Fruit fly (Drosophila melanogaster) whole organism, embryonic: ENCODE measurements around the gene eya.
A peak's percentile ranks its signal among the peaks of the same experiment; 100 is the strongest.

Experiments
- CG10654 ChIP-seq: fragments of 200-800 bp; sonication (Bioruptor generic); optimal IDR thresholded peaks from 2 replicates; lab custom pipeline; 2016; ENCODE audit warnings: missing biosample characterization, missing genetic modification characterization
- CG11093 ChIP-seq: fragments of 200-800 bp; sonication (Bioruptor generic); IDR thresholded peaks from 3 replicates; pipeline ENCODE4 v1.3.6; 2022; ENCODE audit warnings: missing biosample characterization, missing genetic modification characterization
- CG11247 ChIP-seq: fragments of 200-800 bp; sonication (Bioruptor generic); IDR thresholded peaks from 2 replicates; pipeline ENCODE4 v1.3.6; 2022; ENCODE audit warnings: missing biosample characterization, missing genetic modification characterization
- CG11723 ChIP-seq: fragments of 200-800 bp; sonication (Bioruptor generic); optimal IDR thresholded peaks from 2 replicates; lab custom pipeline; 2017; ENCODE audit warnings: missing biosample characterization, mild to moderate bottlenecking, missing genetic modification characterization
- CG12071 ChIP-seq: fragments of 200-800 bp; sonication (Bioruptor generic); optimal IDR thresholded peaks from 3 replicates; lab custom pipeline; 2018; ENCODE audit warnings: missing biosample characterization, mild to moderate bottlenecking, missing genetic modification characterization
- CG12104 ChIP-seq: fragments of 200-800 bp; sonication (Bioruptor generic); optimal IDR thresholded peaks from 3 replicates; lab custom pipeline; 2016; ENCODE audit warnings: missing biosample characterization, missing genetic modification characterization
- CG12942 ChIP-seq: fragments of 200-800 bp; sonication (Bioruptor generic); optimal IDR thresholded peaks from 3 replicates; lab custom pipeline; 2016; ENCODE audit warnings: missing biosample characterization, missing genetic modification characterization
- CG14050 ChIP-seq: fragments of 200-800 bp; sonication (Bioruptor generic); IDR thresholded peaks from 3 replicates; pipeline ENCODE4 v1.3.6; 2022; ENCODE audit warnings: missing biosample characterization, missing genetic modification characterization
- CG16863 ChIP-seq: fragments of 200-800 bp; sonication (Bioruptor generic); optimal IDR thresholded peaks from 3 replicates; lab custom pipeline; 2016; ENCODE audit warnings: missing biosample characterization, missing genetic modification characterization
- CG17802 ChIP-seq: fragments of 200-800 bp; sonication (Bioruptor generic); optimal IDR thresholded peaks from 2 replicates; lab custom pipeline; 2018; ENCODE audit warnings: missing biosample characterization, mild to moderate bottlenecking, missing genetic modification characterization, moderate library complexity
- CG18476 ChIP-seq: fragments of 200-800 bp; sonication (Bioruptor generic); optimal IDR thresholded peaks from 2 replicates; lab custom pipeline; 2016; ENCODE audit warnings: missing biosample characterization, mild to moderate bottlenecking, missing genetic modification characterization
- CG18764 ChIP-seq: fragments of 200-800 bp; sonication (Bioruptor generic); optimal IDR thresholded peaks from 3 replicates; lab custom pipeline; 2016; ENCODE audit warnings: missing biosample characterization, missing genetic modification characterization
- CG2129 ChIP-seq: fragments of 200-800 bp; sonication (Bioruptor generic); IDR thresholded peaks from 2 replicates; pipeline ENCODE4 v1.3.6; 2022; ENCODE audit warnings: missing biosample characterization, missing genetic modification characterization; ENCODE audit not compliant: partially characterized antibody
- CG2712 ChIP-seq: fragments of 200-800 bp; optimal IDR thresholded peaks from 3 replicates; lab custom pipeline; 2019; ENCODE audit warnings: missing biosample characterization, mild to moderate bottlenecking, missing genetic modification characterization, moderate library complexity
- CG31224 ChIP-seq: fragments of 200-800 bp; sonication (Bioruptor generic); IDR thresholded peaks from 2 replicates; pipeline ENCODE4 v1.3.6; 2022; ENCODE audit warnings: missing biosample characterization, missing genetic modification characterization
- CG32532 ChIP-seq: fragments of 200-800 bp; sonication (Bioruptor generic); IDR thresholded peaks from 2 replicates; pipeline ENCODE4 v1.3.6; 2022; ENCODE audit warnings: missing biosample characterization, missing genetic modification characterization
- CG34422 ChIP-seq: fragments of 200-800 bp; sonication (Bioruptor generic); IDR thresholded peaks from 3 replicates; pipeline ENCODE4 v1.3.6; 2022; ENCODE audit warnings: missing biosample characterization, missing genetic modification characterization
- CG4854 ChIP-seq: fragments of 200-800 bp; sonication (Bioruptor generic); optimal IDR thresholded peaks from 2 replicates; lab custom pipeline; 2016; ENCODE audit warnings: missing biosample characterization, missing genetic modification characterization, inconsistent platforms
- CG5245 ChIP-seq: fragments of 200-800 bp; sonication (Bioruptor generic); optimal IDR thresholded peaks from 3 replicates; lab custom pipeline; 2016; ENCODE audit warnings: missing biosample characterization, missing genetic modification characterization
- CG6765 ChIP-seq: fragments of 200-800 bp; sonication (Bioruptor generic); optimal IDR thresholded peaks from 3 replicates; lab custom pipeline; 2017; ENCODE audit warnings: missing biosample characterization, mild to moderate bottlenecking, missing genetic modification characterization
- CG7357 ChIP-seq: fragments of 200-800 bp; sonication (Bioruptor generic); IDR thresholded peaks from 3 replicates; pipeline ENCODE4 v1.3.6; 2022; ENCODE audit warnings: missing biosample characterization, missing genetic modification characterization
- CG7745 ChIP-seq: fragments of 200-800 bp; sonication (Bioruptor generic); optimal IDR thresholded peaks from 2 replicates; lab custom pipeline; 2018; ENCODE audit warnings: missing biosample characterization, mild to moderate bottlenecking, missing genetic modification characterization, moderate library complexity
- CG8478 ChIP-seq: fragments of >200 bp; optimal IDR thresholded peaks from 2 replicates; lab custom pipeline; 2018
- CG8924 ChIP-seq: fragments of 200-800 bp; optimal IDR thresholded peaks from 3 replicates; lab custom pipeline; 2019; ENCODE audit warnings: missing biosample characterization, mild to moderate bottlenecking, missing genetic modification characterization, moderate library complexity
- CG9876 ChIP-seq: fragments of 200-800 bp; sonication (Bioruptor generic); optimal IDR thresholded peaks from 2 replicates; lab custom pipeline; 2016; ENCODE audit warnings: missing biosample characterization, missing genetic modification characterization
- CG9932 ChIP-seq: fragments of 200-800 bp; sonication (Bioruptor generic); IDR thresholded peaks from 2 replicates; pipeline ENCODE4 v1.3.6; 2022; ENCODE audit warnings: missing biosample characterization, missing genetic modification characterization
- Dip3 ChIP-seq: fragments of 200-800 bp; sonication (Bioruptor generic); optimal IDR thresholded peaks from 3 replicates; lab custom pipeline; 2016; ENCODE audit warnings: missing biosample characterization, missing genetic modification characterization
- E2f1 ChIP-seq: fragments of 200-800 bp; sonication (Bioruptor generic); IDR thresholded peaks from 2 replicates; pipeline ENCODE4 v1.3.6; 2022; ENCODE audit warnings: missing biosample characterization, missing genetic modification characterization
- Hand ChIP-seq: fragments of 200-800 bp; sonication (Bioruptor generic); optimal IDR thresholded peaks from 2 replicates; lab custom pipeline; 2017; ENCODE audit warnings: mild to moderate bottlenecking, missing biosample characterization, missing genetic modification reagents, missing genetic modification characterization
- Hr39 ChIP-seq: fragments of >200 bp; optimal IDR thresholded peaks from 2 replicates; lab custom pipeline; 2017
- Jarid2 ChIP-seq: fragments of 200-800 bp; sonication (Bioruptor generic); optimal IDR thresholded peaks from 3 replicates; lab custom pipeline; 2017; ENCODE audit warnings: mild to moderate bottlenecking, missing biosample characterization, missing genetic modification reagents, missing genetic modification characterization
- Myb ChIP-seq: fragments of 200-800 bp; sonication (Bioruptor generic); optimal IDR thresholded peaks from 2 replicates; lab custom pipeline; 2016; ENCODE audit warnings: missing biosample characterization, missing genetic modification characterization
- NC2α ChIP-seq: fragments of 200-800 bp; sonication (Bioruptor generic); optimal IDR thresholded peaks from 2 replicates; lab custom pipeline; 2016; ENCODE audit warnings: missing biosample characterization, missing genetic modification characterization
- NFAT ChIP-seq: fragments of 200-800 bp; sonication (Bioruptor generic); IDR thresholded peaks from 2 replicates; pipeline ENCODE4 v1.3.6; 2022; ENCODE audit warnings: missing biosample characterization, missing genetic modification characterization
- Neu2 ChIP-seq: fragments of 200-800 bp; sonication (Bioruptor generic); optimal IDR thresholded peaks from 3 replicates; lab custom pipeline; 2016; ENCODE audit warnings: missing biosample characterization, missing genetic modification characterization, borderline replicate concordance
- Sin3A ChIP-seq: fragments of >200 bp; optimal IDR thresholded peaks from 2 replicates; lab custom pipeline; 2018
- YL-1 ChIP-seq: fragments of 200-800 bp; sonication (Bioruptor generic); optimal IDR thresholded peaks from 3 replicates; lab custom pipeline; 2017; ENCODE audit warnings: missing biosample characterization, mild to moderate bottlenecking, missing genetic modification characterization
- cg ChIP-seq: fragments of 200-800 bp; sonication (Bioruptor generic); optimal IDR thresholded peaks from 3 replicates; lab custom pipeline; 2019; ENCODE audit warnings: missing biosample characterization, mild to moderate bottlenecking, missing genetic modification characterization, moderate library complexity
- chif ChIP-seq, 2 experiments: fragments of 200-800 bp; sonication (Bioruptor generic); optimal IDR thresholded peaks; 3 replicates each; lab custom pipeline; 2016; ENCODE audit warnings: missing biosample characterization in 2 of 2, missing genetic modification characterization in 2 of 2
- corto ChIP-seq: fragments of 200-800 bp; sonication (Bioruptor generic); optimal IDR thresholded peaks from 2 replicates; lab custom pipeline; 2016; ENCODE audit warnings: missing biosample characterization, mild to moderate bottlenecking, missing genetic modification characterization, moderate library complexity
- dpn ChIP-seq, 2 experiments: fragments of 200-800 bp; sonication (Bioruptor generic); optimal IDR thresholded peaks; 3 replicates each; lab custom pipeline; 2016; ENCODE audit warnings: missing biosample characterization in 2 of 2, missing genetic modification characterization in 2 of 2
- esg ChIP-seq: fragments of 200-800 bp; sonication (Bioruptor generic); conservative IDR thresholded peaks from 2 replicates; pipeline ENCODE4 v1.3.6; 2022; ENCODE audit warnings: missing biosample characterization, missing genetic modification characterization
- fu2 ChIP-seq: fragments of 200-800 bp; sonication (Bioruptor generic); optimal IDR thresholded peaks from 2 replicates; lab custom pipeline; 2016; ENCODE audit warnings: missing biosample characterization, missing genetic modification characterization
- grau ChIP-seq: fragments of 200-800 bp; optimal IDR thresholded peaks from 3 replicates; lab custom pipeline; 2019; ENCODE audit warnings: missing biosample characterization, mild to moderate bottlenecking, missing genetic modification characterization, moderate library complexity
- h ChIP-seq: fragments of >200 bp; optimal IDR thresholded peaks from 2 replicates; lab custom pipeline; 2017
- ind ChIP-seq: fragments of 200-800 bp; sonication (Bioruptor generic); optimal IDR thresholded peaks from 3 replicates; lab custom pipeline; 2016; ENCODE audit warnings: missing biosample characterization, missing genetic modification characterization
- pb ChIP-seq: fragments of 200-800 bp; sonication (Bioruptor generic); optimal IDR thresholded peaks from 3 replicates; lab custom pipeline; 2016; ENCODE audit warnings: missing biosample characterization, missing genetic modification characterization
- phol ChIP-seq: fragments of 200-800 bp; sonication (Bioruptor generic); optimal IDR thresholded peaks from 3 replicates; lab custom pipeline; 2018; ENCODE audit warnings: missing biosample characterization, mild to moderate bottlenecking, missing genetic modification characterization, moderate library complexity
- seq ChIP-seq: fragments of 200-800 bp; sonication (Bioruptor generic); IDR thresholded peaks from 2 replicates; pipeline ENCODE4 v1.3.6; 2022; ENCODE audit warnings: missing biosample characterization, missing genetic modification characterization
- so ChIP-seq: fragments of 200-800 bp; sonication (Bioruptor generic); IDR thresholded peaks from 3 replicates; pipeline ENCODE4 v1.3.6; 2022; ENCODE audit warnings: missing biosample characterization, missing genetic modification characterization
- sug ChIP-seq: fragments of 200-800 bp; optimal IDR thresholded peaks from 2 replicates; lab custom pipeline; 2019; ENCODE audit warnings: missing biosample characterization, mild to moderate bottlenecking, missing genetic modification characterization, moderate library complexity
- trem ChIP-seq: fragments of 200-800 bp; optimal IDR thresholded peaks from 3 replicates; lab custom pipeline; 2019; ENCODE audit warnings: missing biosample characterization, mild to moderate bottlenecking, missing genetic modification characterization, moderate library complexity
- vnd ChIP-seq: fragments of 200-800 bp; sonication (Bioruptor generic); IDR thresholded peaks from 3 replicates; pipeline ENCODE4 v1.3.6; 2022; ENCODE audit warnings: missing biosample characterization, missing genetic modification characterization; ENCODE audit not compliant: partially characterized antibody

Gene eya

DNA sequence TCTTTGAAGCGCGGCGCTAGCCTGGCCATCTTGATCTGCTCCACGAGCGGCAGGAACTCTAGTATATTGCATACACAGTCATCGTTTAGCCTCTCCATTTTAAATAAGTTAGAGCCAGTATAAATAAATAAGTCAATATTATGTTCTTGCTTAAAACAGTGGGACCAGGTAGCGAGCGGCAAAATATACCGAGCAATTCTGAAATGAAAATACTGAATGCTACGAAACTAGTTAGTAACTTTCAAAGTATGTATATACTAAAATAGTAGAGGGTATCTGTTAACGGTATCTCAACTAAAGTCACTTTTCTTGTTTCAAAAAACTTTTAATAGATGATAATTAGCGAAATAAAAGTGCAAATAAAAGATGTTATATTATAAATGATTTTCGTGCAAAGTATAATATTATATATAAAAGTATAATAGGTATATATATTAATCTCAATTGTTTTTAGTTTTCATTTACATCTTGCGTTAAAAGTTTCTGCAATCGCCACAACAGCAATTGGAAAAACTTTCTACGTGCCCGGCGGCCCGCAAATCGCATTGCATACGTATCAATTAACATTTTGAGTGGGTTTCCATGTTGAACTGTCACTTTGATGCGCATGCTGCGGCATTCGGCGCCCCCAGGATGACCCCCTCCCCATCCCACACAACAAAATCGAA lies 19.4 kb upstream of the eya start, which contains the start of gene CG13766 (continued):
- TF ChIP-seq Dip3 (GFP tag; lab: Kevin White, UChicago) (no peak), CG32532 (GFP tag; lab: Robert Waterston, UW) (no peak), CG8924 (tag; lab: Kevin White, UChicago) (no peak), CG8478 (lab: Kevin White, UChicago) (no peak), CG9876 (GFP tag; lab: Kevin White, UChicago) (no peak), CG31224 (no peak), CG34422 (GFP tag; lab: Robert Waterston, UW) (no peak), CG14050 (GFP tag; lab: Robert Waterston, UW) (no peak), CG18476 (GFP tag; lab: Kevin White, UChicago) (no peak), pb (GFP tag; lab: Kevin White, UChicago) (no peak), Hr39 (lab: Kevin White, UChicago) (no peak), CG16863 (no peak), cg (GFP tag; lab: Kevin White, UChicago) (no peak), CG6765 (no peak), vnd (GFP tag; lab: Robert Waterston, UW) (peak; percentile 97), fu2 (no peak), chif (GFP tag; optimal IDR thresholded peaks at IDR 0.05; lab: Kevin White, UChicago) (no peak), CG11093 (GFP tag; lab: Robert Waterston, UW) (no peak), esg (no peak), sug (tag; lab: Kevin White, UChicago) (no peak), Hand (GFP tag; lab: Kevin White, UChicago) (no peak), CG11723 (no peak), ind (GFP tag; lab: Kevin White, UChicago) (no peak), CG9932 (no peak), CG17802 (no peak), CG5245 (GFP tag; lab: Kevin White, UChicago) (no peak), grau (tag; lab: Kevin White, UChicago) (no peak), so (no peak), CG12942 (GFP tag; lab: Kevin White, UChicago) (no peak), NC2α (GFP tag; lab: Kevin White, UChicago) (no peak), dpn (GFP tag; optimal IDR thresholded peaks at IDR 0.05; lab: Kevin White, UChicago) (no peak), CG18764 (GFP tag; lab: Kevin White, UChicago) (no peak), corto (GFP tag; lab: Kevin White, UChicago) (no peak), CG2712 (tag; lab: Kevin White, UChicago) (peak; percentile 10), CG4854 (no peak), phol (tag; lab: Kevin White, UChicago) (no peak), CG12104 (no peak), NFAT (GFP tag; lab: Robert Waterston, UW) (no peak), CG11247 (GFP tag; lab: Robert Waterston, UW) (no peak), CG7357 (no peak), E2f1 (no peak), seq (GFP tag; lab: Robert Waterston, UW) (no peak), CG7745 (tag; lab: Kevin White, UChicago) (no peak), CG10654 (GFP tag; lab: Kevin White, UChicago) (no peak), Myb (GFP tag; lab: Kevin White, UChicago) (no peak), CG2129 (GFP tag; lab: Robert Waterston, UW) (no peak), Neu2 (GFP tag; lab: Kevin White, UChicago) (no peak), CG12071 (GFP tag; lab: Kevin White, UChicago) (no peak), YL-1 (GFP tag; lab: Kevin White, UChicago) (peak; percentile 15), trem (tag; lab: Kevin White, UChicago) (peak; percentile 51), Jarid2 (GFP tag; lab: Kevin White, UChicago) (no peak), h (lab: Kevin White, UChicago) (no peak), Sin3A (lab: Kevin White, UChicago) (no peak)
